Worm (Caenorhabditis elegans) whole organism, L1 larva: ENCODE results near the gene srbc-57.
A peak's percentile ranks its signal among the peaks of the same experiment; 100 is the strongest.

Experiments
- F16B12.6 ChIP-seq: fragments of 150-350 bp; optimal IDR thresholded peaks from 2 replicates; lab custom pipeline; 2014; ENCODE audit warnings: missing biosample characterization, missing genetic modification characterization
- aha-1 ChIP-seq: fragments of 150-350 bp; optimal IDR thresholded peaks from 2 replicates; lab custom pipeline; 2014; ENCODE audit warnings: missing biosample characterization, missing genetic modification characterization
- alr-1 ChIP-seq: fragments of 200-800 bp; sonication (Bioruptor generic); optimal IDR thresholded peaks from 2 replicates; lab custom pipeline; 2018; ENCODE audit warnings: borderline replicate concordance, mild to moderate bottlenecking, missing genetic modification characterization, missing compliant biosample characterization
- aly-2 ChIP-seq: fragments of 150-350 bp; optimal IDR thresholded peaks from 2 replicates; lab custom pipeline; 2014; ENCODE audit warnings: missing biosample characterization, missing genetic modification characterization
- ceh-63 ChIP-seq: fragments of 200-800 bp; sonication (Bioruptor generic); optimal IDR thresholded peaks from 2 replicates; lab custom pipeline; 2018; ENCODE audit warnings: mild to moderate bottlenecking, missing genetic modification characterization, missing compliant biosample characterization
- ceh-8 ChIP-seq: fragments of 200-800 bp; sonication (Bioruptor generic); optimal IDR thresholded peaks from 2 replicates; lab custom pipeline; 2018; ENCODE audit warnings: mild to moderate bottlenecking, missing genetic modification characterization, moderate library complexity, missing compliant biosample characterization
- ceh-82 ChIP-seq, 3 experiments: fragments of 150-350 bp in 1 of 3; sonication (generic microtip) in 2 of 3; optimal IDR thresholded peaks; 2 replicates each; lab custom pipeline; 2014 to 2017; ENCODE audit warnings: missing biosample characterization in 3 of 3, missing genetic modification characterization in 3 of 3
- ces-1 ChIP-seq: fragments of 150-350 bp; optimal IDR thresholded peaks from 2 replicates; lab custom pipeline; 2014; ENCODE audit warnings: missing biosample characterization, missing genetic modification reagents, missing genetic modification characterization
- dpl-1 ChIP-seq, 3 experiments: fragments of 150-350 bp in 2 of 3; sonication (generic microtip) in 1 of 3; optimal IDR thresholded peaks; 2 replicates each; lab custom pipeline; 2014 to 2017; ENCODE audit warnings: missing biosample characterization in 3 of 3, missing genetic modification characterization in 3 of 3, missing genetic modification reagents in 3 of 3
- dsc-1 ChIP-seq: sonication (generic microtip); optimal IDR thresholded peaks from 2 replicates; lab custom pipeline; 2016; ENCODE audit warnings: mild to moderate bottlenecking, missing genetic modification characterization, missing compliant biosample characterization
- efl-1 ChIP-seq, 4 experiments: fragments of 150-350 bp; optimal IDR thresholded peaks in 3 of 4; peaks in 1 of 4; 1 replicate in 1 of 4; 2 replicates in 3 of 4; lab custom pipeline; 2014; ENCODE audit warnings: missing biosample characterization in 2 of 4, missing genetic modification characterization in 2 of 4, missing genetic modification reagents in 2 of 4
- egl-13 ChIP-seq: sonication (generic microtip); optimal IDR thresholded peaks from 2 replicates; lab custom pipeline; 2016; ENCODE audit warnings: missing genotype, missing genetic modification reagents, missing genetic modification characterization, missing compliant biosample characterization
- egl-27 ChIP-seq, 2 experiments: fragments of 150-350 bp in 1 of 2; sonication (generic microtip); optimal IDR thresholded peaks; 3 replicates each; lab custom pipeline; 2017 to 2018; ENCODE audit warnings: missing biosample characterization in 2 of 2, missing genetic modification characterization in 2 of 2, missing genetic modification reagents in 2 of 2
- elt-2 ChIP-seq: sonication (generic microtip); optimal IDR thresholded peaks from 2 replicates; lab custom pipeline; 2016; ENCODE audit warnings: missing genetic modification characterization, mild to moderate bottlenecking, inconsistent platforms, missing compliant biosample characterization, missing genetic modification reagents
- elt-3 ChIP-seq, 6 experiments: fragments of 150-350 bp in 1 of 6; sonication (generic microtip); optimal IDR thresholded peaks; 2 replicates each; lab custom pipeline; 2017 to 2018; ENCODE audit warnings: missing biosample characterization in 6 of 6, missing genetic modification characterization in 6 of 6, inconsistent platforms in 1 of 6
- fkh-8 ChIP-seq: sonication (generic microtip); optimal IDR thresholded peaks from 2 replicates; lab custom pipeline; 2016; ENCODE audit warnings: mild to moderate bottlenecking, missing genetic modification characterization, missing compliant biosample characterization
- fos-1 ChIP-seq: fragments of 150-350 bp; optimal IDR thresholded peaks from 2 replicates; lab custom pipeline; 2014; ENCODE audit warnings: missing biosample characterization, missing genetic modification characterization
- jun-1 ChIP-seq: fragments of 150-350 bp; optimal IDR thresholded peaks from 2 replicates; lab custom pipeline; 2014; ENCODE audit warnings: missing biosample characterization, missing genetic modification reagents, missing genetic modification characterization
- lin-13 ChIP-seq: fragments of 150-350 bp; optimal IDR thresholded peaks from 2 replicates; lab custom pipeline; 2014; ENCODE audit warnings: missing biosample characterization, missing genetic modification reagents, missing genetic modification characterization
- lin-14 ChIP-seq: fragments of 200-800 bp; sonication (Bioruptor generic); optimal IDR thresholded peaks from 2 replicates; lab custom pipeline; 2018; ENCODE audit warnings: mild to moderate bottlenecking, missing genetic modification characterization, moderate library complexity, missing compliant biosample characterization
- lin-35 ChIP-seq, 2 experiments: fragments of 150-350 bp; optimal IDR thresholded peaks; 2 replicates each; lab custom pipeline; 2014; ENCODE audit warnings: missing biosample characterization in 2 of 2, missing genetic modification characterization in 2 of 2, missing genetic modification reagents in 2 of 2
- lin-39 ChIP-seq: fragments of 150-350 bp; optimal IDR thresholded peaks from 2 replicates; lab custom pipeline; 2014; ENCODE audit warnings: missing biosample characterization, missing genetic modification reagents, missing genetic modification characterization
- lir-3 ChIP-seq: sonication (generic microtip); optimal IDR thresholded peaks from 2 replicates; lab custom pipeline; 2016; ENCODE audit warnings: mild to moderate bottlenecking, missing genetic modification characterization, moderate library complexity, missing compliant biosample characterization; ENCODE audit not compliant: poor library complexity
- lsy-2 ChIP-seq, 2 experiments: fragments of 150-350 bp; optimal IDR thresholded peaks; 2 replicates each; lab custom pipeline; 2014; ENCODE audit warnings: missing biosample characterization in 2 of 2, missing genetic modification characterization in 2 of 2
- mep-1 ChIP-seq: fragments of 150-350 bp; optimal IDR thresholded peaks from 2 replicates; lab custom pipeline; 2014; ENCODE audit warnings: missing biosample characterization, missing genetic modification characterization
- nhr-11 ChIP-seq: fragments of 150-350 bp; optimal IDR thresholded peaks from 2 replicates; lab custom pipeline; 2014; ENCODE audit warnings: missing biosample characterization, missing genetic modification characterization
- nhr-12 ChIP-seq: sonication (generic microtip); optimal IDR thresholded peaks from 2 replicates; lab custom pipeline; 2017; ENCODE audit warnings: missing biosample characterization, missing genetic modification characterization
- nhr-19 ChIP-seq: fragments of 200-800 bp; sonication (Bioruptor generic); conservative IDR thresholded peaks from 2 replicates; pipeline ENCODE4 v1.3.6; 2022; ENCODE audit warnings: missing genetic modification characterization, missing compliant biosample characterization
- nhr-20 ChIP-seq: sonication (generic microtip); optimal IDR thresholded peaks from 2 replicates; lab custom pipeline; 2016; ENCODE audit warnings: mild to moderate bottlenecking, missing genetic modification characterization, missing compliant biosample characterization
- nhr-237 ChIP-seq: fragments of 150-350 bp; optimal IDR thresholded peaks from 2 replicates; lab custom pipeline; 2014; ENCODE audit warnings: missing biosample characterization, missing genetic modification characterization
- nhr-28 ChIP-seq: fragments of 150-350 bp; optimal IDR thresholded peaks from 2 replicates; lab custom pipeline; 2014; ENCODE audit warnings: missing biosample characterization, missing genetic modification characterization
- nhr-47 ChIP-seq: sonication (generic microtip); optimal IDR thresholded peaks from 2 replicates; lab custom pipeline; 2016; ENCODE audit warnings: mild to moderate bottlenecking, missing genetic modification characterization, moderate library complexity, missing compliant biosample characterization
- nhr-71 ChIP-seq: sonication (generic microtip); optimal IDR thresholded peaks from 2 replicates; lab custom pipeline; 2016; ENCODE audit warnings: mild to moderate bottlenecking, missing genetic modification characterization, moderate library complexity, missing compliant biosample characterization
- nhr-85 ChIP-seq: sonication (generic microtip); peaks from one replicate; lab custom pipeline; 2016; ENCODE audit warnings: missing genetic modification characterization, inconsistent platforms, missing compliant biosample characterization
- nhr-90 ChIP-seq: sonication (generic microtip); optimal IDR thresholded peaks from 2 replicates; lab custom pipeline; 2016; ENCODE audit warnings: mild to moderate bottlenecking, missing genetic modification characterization, missing compliant biosample characterization; ENCODE audit not compliant: poor library complexity
- pag-3 ChIP-seq: sonication (generic microtip); optimal IDR thresholded peaks from 2 replicates; lab custom pipeline; 2017; ENCODE audit warnings: missing genetic modification characterization, mild to moderate bottlenecking, missing compliant biosample characterization, antibody characterized with exemption, borderline replicate concordance; ENCODE audit not compliant: insufficient read depth
- pax-3 ChIP-seq: fragments of 200-800 bp; sonication (Bioruptor generic); optimal IDR thresholded peaks from 2 replicates; lab custom pipeline; 2018; ENCODE audit warnings: mild to moderate bottlenecking, missing genetic modification characterization, moderate library complexity, missing compliant biosample characterization
- pqm-1 ChIP-seq: sonication (generic microtip); optimal IDR thresholded peaks from 3 replicates; lab custom pipeline; 2017; ENCODE audit warnings: missing biosample characterization, missing genetic modification characterization
- snu-23 ChIP-seq: sonication (generic microtip); optimal IDR thresholded peaks from 2 replicates; lab custom pipeline; 2016; ENCODE audit warnings: missing genetic modification characterization, missing compliant biosample characterization
- sptf-1 ChIP-seq: fragments of 150-350 bp; optimal IDR thresholded peaks from 2 replicates; lab custom pipeline; 2014; ENCODE audit warnings: missing biosample characterization, missing genetic modification characterization
- sup-37 ChIP-seq: fragments of 200-800 bp; sonication (Bioruptor generic); optimal IDR thresholded peaks from 2 replicates; lab custom pipeline; 2018; ENCODE audit warnings: mild to moderate bottlenecking, missing genetic modification characterization, missing compliant biosample characterization
- swsn-7 ChIP-seq: sonication (generic microtip); optimal IDR thresholded peaks from 2 replicates; lab custom pipeline; 2016; ENCODE audit warnings: missing genetic modification characterization, missing compliant biosample characterization
- tlp-1 ChIP-seq: fragments of 150-350 bp; optimal IDR thresholded peaks from 2 replicates; lab custom pipeline; 2014; ENCODE audit warnings: missing biosample characterization, missing genetic modification characterization
- unc-130 ChIP-seq: fragments of 150-350 bp; optimal IDR thresholded peaks from 2 replicates; lab custom pipeline; 2017; ENCODE audit warnings: missing biosample characterization, missing genetic modification characterization, inconsistent platforms
- unc-30 ChIP-seq: sonication (generic microtip); optimal IDR thresholded peaks from 2 replicates; lab custom pipeline; 2017; ENCODE audit warnings: missing biosample characterization, missing genetic modification characterization
- unc-62 ChIP-seq: fragments of 150-350 bp; optimal IDR thresholded peaks from 2 replicates; lab custom pipeline; 2014; ENCODE audit warnings: missing biosample characterization, missing genetic modification reagents, missing genetic modification characterization
- vab-15 ChIP-seq: sonication (generic microtip); optimal IDR thresholded peaks from 2 replicates; lab custom pipeline; 2017; ENCODE audit warnings: missing genotype, mild to moderate bottlenecking, missing genetic modification characterization, missing compliant biosample characterization
- xbp-1 ChIP-seq: sonication (generic microtip); optimal IDR thresholded peaks from 2 replicates; lab custom pipeline; 2016; ENCODE audit warnings: missing genetic modification characterization, missing compliant biosample characterization
- ztf-4 ChIP-seq: fragments of 150-350 bp; optimal IDR thresholded peaks from 2 replicates; lab custom pipeline; 2014; ENCODE audit warnings: missing biosample characterization, missing genetic modification characterization

The srbc-57 gene

ce11 chrV:462263-462662 lies 6.1 kb downstream of the srbc-57 start, which contains the start of gene nhr-202:
TSS of gene nhr-202 (plus strand) at chrV:462588.
- TF ChIP-seq ceh-82 (tag; optimal IDR thresholded peaks at IDR 0.05; lab: Kevin White, UChicago) (no peak), egl-13 (tag; lab: Kevin White, UChicago) (no peak), mep-1 (tag; lab: Kevin White, UChicago) (peak; percentile 25), elt-3 (tag; optimal IDR thresholded peaks at IDR 0.05; lab: Kevin White, UChicago) (no peak), nhr-85 (peak; percentile 70), vab-15 (no peak), jun-1 (no peak), ceh-8 (GFP tag; lab: Kevin White, UChicago) (no peak), alr-1 (tag; lab: Kevin White, UChicago) (no peak), aly-2 (tag; lab: Kevin White, UChicago) (no peak), xbp-1 (tag; lab: Kevin White, UChicago) (no peak), pqm-1 (tag; lab: Kevin White, UChicago) (no peak), dsc-1 (tag; lab: Kevin White, UChicago) (no peak), nhr-11 (no peak), nhr-47 (tag; lab: Kevin White, UChicago) (no peak), unc-130 (tag; lab: Kevin White, UChicago) (no peak), nhr-71 (tag; lab: Kevin White, UChicago) (peak; percentile 39), nhr-12 (tag; lab: Kevin White, UChicago) (no peak), fkh-8 (tag; lab: Kevin White, UChicago) (no peak), nhr-20 (tag; lab: Kevin White, UChicago) (peak; percentile 66), egl-27 (tag; optimal IDR thresholded peaks at IDR 0.05; lab: Kevin White, UChicago) (no peak), nhr-28 (no peak), fos-1 (tag; lab: Kevin White, UChicago) (no peak), lsy-2 (tag; optimal IDR thresholded peaks at IDR 0.05; lab: Kevin White, UChicago) (peak in 1 of 2 experiments; percentile 5), tlp-1 (no peak), swsn-7 (tag; lab: Kevin White, UChicago) (no peak), lin-35 (GFP tag; optimal IDR thresholded peaks at IDR 0.05; lab: Kevin White, UChicago) (peak in 1 of 2 experiments; percentile 11), efl-1 (optimal IDR thresholded peaks at IDR 0.05; lab: Kevin White, UChicago) (no peak), efl-1 (GFP tag; optimal IDR thresholded peaks at IDR 0.05 in 1 of 2; lab: Kevin White, UChicago) (peak in 1 of 2 experiments; percentile 8), F16B12.6 (no peak), elt-2 (tag; lab: Kevin White, UChicago) (peak; percentile 24), snu-23 (GFP tag; lab: Kevin White, UChicago) (peak; percentile 29)

- TF ChIP-seq lin-13 (GFP tag; lab: Kevin White, UChicago) (no peak), ces-1 (GFP tag; lab: Kevin White, UChicago) (no peak), nhr-71 (tag; lab: Kevin White, UChicago) (peak; percentile 43), nhr-28 (no peak), lir-3 (tag; lab: Kevin White, UChicago) (no peak), sptf-1 (tag; lab: Kevin White, UChicago) (no peak), dpl-1 (GFP tag; optimal IDR thresholded peaks at IDR 0.05; lab: Kevin White, UChicago) (no peak), alr-1 (tag; lab: Kevin White, UChicago) (no peak), sup-37 (GFP tag; lab: Kevin White, UChicago) (no peak), lin-14 (GFP tag; lab: Kevin White, UChicago) (no peak), ceh-63 (GFP tag; lab: Kevin White, UChicago) (no peak), pag-3 (tag; lab: Kevin White, UChicago) (no peak), elt-2 (tag; lab: Kevin White, UChicago) (peak; percentile 83), nhr-90 (peak; percentile 4), aha-1 (no peak), unc-62 (GFP tag; lab: Kevin White, UChicago) (no peak), unc-30 (tag; lab: Kevin White, UChicago) (no peak), nhr-237 (tag; lab: Kevin White, UChicago) (no peak), nhr-11 (no peak), ztf-4 (no peak), lin-39 (no peak), jun-1 (no peak), nhr-19 (no peak), lsy-2 (tag; optimal IDR thresholded peaks at IDR 0.05; lab: Kevin White, UChicago) (no peak), nhr-20 (tag; lab: Kevin White, UChicago) (peak; percentile 48), lin-35 (GFP tag; optimal IDR thresholded peaks at IDR 0.05; lab: Kevin White, UChicago) (peak in 1 of 2 experiments; percentile 39), pax-3 (tag; lab: Kevin White, UChicago) (no peak), fos-1 (tag; lab: Kevin White, UChicago) (no peak)
Measured at ce11 chrV:459464-459863, 8.9 kb downstream of the srbc-57 start, which contains the start of gene nhr-203. TSS of gene nhr-203 (plus strand) at chrV:459795.
